Fruit fly (Drosophila melanogaster): ENCODE measurements around the gene Orc5.
A peak's percentile ranks its signal among the peaks of the same experiment; 100 is the strongest.

The Orc5 gene

DNA sequence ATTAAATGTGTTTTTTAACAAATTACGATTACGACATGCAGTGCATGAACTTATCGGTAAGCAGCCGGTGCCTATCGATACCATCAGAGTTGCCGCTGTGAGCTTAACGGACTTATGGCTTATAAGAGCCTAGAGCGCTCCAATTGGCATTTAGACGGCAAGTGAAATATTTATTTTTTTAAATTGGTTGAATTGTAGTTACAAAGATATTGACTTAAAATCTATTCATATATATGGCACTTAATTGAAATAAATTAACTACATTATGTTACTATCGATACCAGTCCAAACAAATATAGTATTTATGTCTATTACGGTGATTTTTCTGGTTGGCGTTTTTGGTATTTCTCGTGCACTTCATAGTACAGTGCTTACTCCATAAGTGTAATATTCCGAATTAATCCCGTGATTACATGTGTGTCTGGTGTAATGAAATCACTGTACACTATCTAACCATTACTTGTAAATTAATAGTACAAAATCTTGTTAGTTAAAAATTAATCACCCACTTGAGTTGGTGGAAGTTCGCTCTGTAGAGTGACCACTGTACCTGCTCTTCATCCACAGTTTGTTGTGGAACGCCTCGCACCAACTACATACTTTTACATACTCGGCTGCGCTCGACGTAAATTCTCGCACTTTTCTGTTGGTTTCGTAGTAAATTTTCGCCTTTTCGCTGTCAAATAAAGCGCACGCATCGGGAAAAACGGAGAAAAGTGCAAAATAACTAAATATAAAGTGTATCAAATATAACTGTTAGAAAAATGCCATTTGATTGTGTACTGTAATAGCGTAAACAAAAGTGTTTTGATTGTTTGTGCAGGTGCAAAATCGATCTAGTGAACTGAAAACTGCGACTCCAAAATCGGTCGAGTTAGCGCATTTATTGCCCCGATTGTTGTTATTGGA is 5.6 kb downstream of the Orc5 start, which contains the start of the genes mRpS23 and CenG1A (continued):
- TF ChIP-seq lilli (GFP tag; optimal IDR thresholded peaks at IDR 0.05), result peak; percentile 100
- peak; percentile 74 for TF ChIP-seq CG6791 (GFP tag; IDR thresholded peaks at IDR 0.05; ENCODE audit: partially characterized antibody)
- TF ChIP-seq repo (GFP tag; optimal IDR thresholded peaks at IDR 0.05), result peak; percentile 99
- peak; percentile 100 for TF ChIP-seq CG13424 (tag; optimal IDR thresholded peaks at IDR 0.05)
- peak; percentile 70 for TF ChIP-seq Bgb (GFP tag; IDR thresholded peaks at IDR 0.05; ENCODE audit: partially characterized antibody)
- TF ChIP-seq zfh2 (GFP tag; optimal IDR thresholded peaks at IDR 0.05), result peak; percentile 100
- TF ChIP-seq chif (GFP tag; optimal IDR thresholded peaks at IDR 0.05), result peak; percentile 100
- TF ChIP-seq CG7271 (tag; optimal IDR thresholded peaks at IDR 0.05), result peak; percentile 99
- TF ChIP-seq CG10431 (GFP tag; optimal IDR thresholded peaks at IDR 0.05), result peak; percentile 97
- peak; percentile 79; the same call in 1 of the 2 replicates for TF ChIP-seq CG2129 (GFP tag; IDR thresholded peaks at IDR 0.05; ENCODE audit: partially characterized antibody)
- peak; percentile 99 for TF ChIP-seq CG1647 (GFP tag; optimal IDR thresholded peaks at IDR 0.05)
- TF ChIP-seq usp (GFP tag; optimal IDR thresholded peaks at IDR 0.05), result no peak
- peak; percentile 100 for TF ChIP-seq chn (GFP tag; optimal IDR thresholded peaks at IDR 0.05)
- TF ChIP-seq B-H1 (GFP tag; IDR thresholded peaks at IDR 0.05), result peak; percentile 100
- TF ChIP-seq Dfd (GFP tag; optimal IDR thresholded peaks at IDR 0.05), result no peak
- peak; percentile 99 for TF ChIP-seq CG34376 (GFP tag; optimal IDR thresholded peaks at IDR 0.05)
- peak; percentile 100 for TF ChIP-seq H15 (GFP tag; IDR thresholded peaks at IDR 0.05)
- peak; percentile 100 for TF ChIP-seq grau (tag; optimal IDR thresholded peaks at IDR 0.05)
- TF ChIP-seq Doc2 (GFP tag; IDR thresholded peaks at IDR 0.05), result peak; percentile 99
- TF ChIP-seq CG5180 (GFP tag; optimal IDR thresholded peaks at IDR 0.05), result peak; percentile 94
- peak; percentile 99 for TF ChIP-seq sd (tag; optimal IDR thresholded peaks at IDR 0.05)
- peak; percentile 99 for TF ChIP-seq HmgD (GFP tag; optimal IDR thresholded peaks at IDR 0.05)
- TF ChIP-seq CG10654 (GFP tag; optimal IDR thresholded peaks at IDR 0.05), result peak; percentile 100
- peak; percentile 99 for TF ChIP-seq CG15011 (GFP tag; optimal IDR thresholded peaks at IDR 0.05)
- TF ChIP-seq CG12236 (GFP tag; optimal IDR thresholded peaks at IDR 0.05), result peak; percentile 99
- peak; percentile 100 for TF ChIP-seq Xrp1 (GFP tag; IDR thresholded peaks at IDR 0.05)
- peak; percentile 100 for TF ChIP-seq Rx (GFP tag; IDR thresholded peaks at IDR 0.05)
- peak; percentile 100 for TF ChIP-seq CG12219 (GFP tag; optimal IDR thresholded peaks at IDR 0.05)
- peak; percentile 99 for TF ChIP-seq CG12104 (GFP tag; optimal IDR thresholded peaks at IDR 0.05)
- peak; percentile 97 for TF ChIP-seq TFAM (GFP tag; optimal IDR thresholded peaks at IDR 0.05)
- TF ChIP-seq CG17568 (GFP tag; optimal IDR thresholded peaks at IDR 0.05), result peak; percentile 100
- TF ChIP-seq exex (tag; optimal IDR thresholded peaks at IDR 0.05), result peak; percentile 98
- TF ChIP-seq ken (GFP tag; IDR thresholded peaks at IDR 0.05), result peak; percentile 100
- TF ChIP-seq Hey (tag; optimal IDR thresholded peaks at IDR 0.05), result peak; percentile 99
- TF ChIP-seq Ets97D (GFP tag; optimal IDR thresholded peaks at IDR 0.05), result peak; percentile 97
- TF ChIP-seq nerfin-2 (GFP tag; IDR thresholded peaks at IDR 0.05; ENCODE audit: partially characterized antibody), result peak; percentile 66; the same call in 1 of the 2 replicates
- TF ChIP-seq sens (GFP tag), result peak; percentile 100
- TF ChIP-seq nmo (GFP tag; optimal IDR thresholded peaks at IDR 0.05), result peak; percentile 100
- peak; percentile 100 for TF ChIP-seq Mes4 (GFP tag; optimal IDR thresholded peaks at IDR 0.05)
- peak; percentile 100 for TF ChIP-seq Dek (tag; optimal IDR thresholded peaks at IDR 0.05)
- TF ChIP-seq Opbp (GFP tag; IDR thresholded peaks at IDR 0.05; ENCODE audit: partially characterized antibody), result peak; percentile 63
- peak; percentile 99 for TF ChIP-seq ewg (GFP tag; optimal IDR thresholded peaks at IDR 0.05)
- TF ChIP-seq maf-S (GFP tag; optimal IDR thresholded peaks at IDR 0.05), result peak; percentile 100
- TF ChIP-seq CG4820 (GFP tag; optimal IDR thresholded peaks at IDR 0.05), result peak; percentile 99
- TF ChIP-seq CG10543 (GFP tag; optimal IDR thresholded peaks at IDR 0.05), result peak; percentile 99
- TF ChIP-seq dm (GFP tag; optimal IDR thresholded peaks at IDR 0.05), result peak; percentile 99
- peak; percentile 99 for TF ChIP-seq gcm2 (GFP tag; optimal IDR thresholded peaks at IDR 0.05)
- TF ChIP-seq vvl (GFP tag; IDR thresholded peaks at IDR 0.05), result peak; percentile 100

Measured in whole organism, embryonic.